Worm (Caenorhabditis elegans) whole organism, L1 larva: ENCODE results near the gene F58F9.1.

Source experiments
- C04F5.9 ChIP-seq: sonication (generic microtip); optimal IDR thresholded peaks from 2 replicates; lab custom pipeline; 2016; ENCODE audit warnings: missing genetic modification characterization, missing compliant biosample characterization
- C16A3.4 ChIP-seq: fragments of 150-350 bp; optimal IDR thresholded peaks from 2 replicates; lab custom pipeline; 2014; ENCODE audit warnings: missing biosample characterization, missing genetic modification characterization
- alr-1 ChIP-seq: fragments of 200-800 bp; sonication (Bioruptor generic); optimal IDR thresholded peaks from 2 replicates; lab custom pipeline; 2018; ENCODE audit warnings: borderline replicate concordance, mild to moderate bottlenecking, missing genetic modification characterization, missing compliant biosample characterization
- aly-2 ChIP-seq: fragments of 150-350 bp; optimal IDR thresholded peaks from 2 replicates; lab custom pipeline; 2014; ENCODE audit warnings: missing biosample characterization, missing genetic modification characterization
- blmp-1 ChIP-seq: fragments of 150-350 bp; optimal IDR thresholded peaks from 2 replicates; lab custom pipeline; 2014; ENCODE audit warnings: missing biosample characterization, missing genetic modification characterization
- ceh-8 ChIP-seq: fragments of 200-800 bp; sonication (Bioruptor generic); optimal IDR thresholded peaks from 2 replicates; lab custom pipeline; 2018; ENCODE audit warnings: mild to moderate bottlenecking, missing genetic modification characterization, moderate library complexity, missing compliant biosample characterization
- ceh-82 ChIP-seq, 3 experiments: fragments of 150-350 bp in 1 of 3; sonication (generic microtip) in 2 of 3; optimal IDR thresholded peaks; 2 replicates each; lab custom pipeline; 2014 to 2017; ENCODE audit warnings: missing biosample characterization in 3 of 3, missing genetic modification characterization in 3 of 3
- dpl-1 ChIP-seq, 3 experiments: fragments of 150-350 bp in 2 of 3; sonication (generic microtip) in 1 of 3; optimal IDR thresholded peaks; 2 replicates each; lab custom pipeline; 2014 to 2017; ENCODE audit warnings: missing biosample characterization in 3 of 3, missing genetic modification characterization in 3 of 3, missing genetic modification reagents in 3 of 3
- efl-1 ChIP-seq, 4 experiments: fragments of 150-350 bp; optimal IDR thresholded peaks in 3 of 4; peaks in 1 of 4; 1 replicate in 1 of 4; 2 replicates in 3 of 4; lab custom pipeline; 2014; ENCODE audit warnings: missing biosample characterization in 2 of 4, missing genetic modification characterization in 2 of 4, missing genetic modification reagents in 2 of 4
- elt-2 ChIP-seq: sonication (generic microtip); optimal IDR thresholded peaks from 2 replicates; lab custom pipeline; 2016; ENCODE audit warnings: missing genetic modification characterization, mild to moderate bottlenecking, inconsistent platforms, missing compliant biosample characterization, missing genetic modification reagents
- fkh-4 ChIP-seq: sonication (generic microtip); optimal IDR thresholded peaks from 2 replicates; lab custom pipeline; 2016; ENCODE audit warnings: missing compliant biosample characterization, missing genetic modification characterization, borderline replicate concordance
- fos-1 ChIP-seq: fragments of 150-350 bp; optimal IDR thresholded peaks from 2 replicates; lab custom pipeline; 2014; ENCODE audit warnings: missing biosample characterization, missing genetic modification characterization
- grh-1 ChIP-seq: fragments of 200-800 bp; sonication (Bioruptor generic); IDR thresholded peaks from 2 replicates; pipeline ENCODE4 v1.3.6; 2022; ENCODE audit warnings: missing genetic modification reagents, missing genetic modification characterization, missing compliant biosample characterization
- hlh-4 ChIP-seq: sonication (generic microtip); optimal IDR thresholded peaks from 2 replicates; lab custom pipeline; 2016; ENCODE audit warnings: mild to moderate bottlenecking, missing genetic modification characterization, missing compliant biosample characterization
- isw-1 ChIP-seq: fragments of 200-800 bp; sonication (Bioruptor generic); IDR thresholded peaks from 2 replicates; pipeline ENCODE4 v1.3.6; 2022; ENCODE audit warnings: missing genetic modification characterization, missing compliant biosample characterization
- lin-13 ChIP-seq: fragments of 150-350 bp; optimal IDR thresholded peaks from 2 replicates; lab custom pipeline; 2014; ENCODE audit warnings: missing biosample characterization, missing genetic modification reagents, missing genetic modification characterization
- mdl-1 ChIP-seq, 2 experiments: fragments of 150-350 bp; optimal IDR thresholded peaks; 2 replicates each; lab custom pipeline; 2014 to 2017; ENCODE audit warnings: missing biosample characterization in 2 of 2, missing genetic modification characterization in 2 of 2, inconsistent platforms in 1 of 2
- mef-2 ChIP-seq: fragments of 150-350 bp; optimal IDR thresholded peaks from 2 replicates; lab custom pipeline; 2014; ENCODE audit warnings: missing biosample characterization, missing genetic modification characterization
- mep-1 ChIP-seq: fragments of 150-350 bp; optimal IDR thresholded peaks from 2 replicates; lab custom pipeline; 2014; ENCODE audit warnings: missing biosample characterization, missing genetic modification characterization
- nhr-11 ChIP-seq: fragments of 150-350 bp; optimal IDR thresholded peaks from 2 replicates; lab custom pipeline; 2014; ENCODE audit warnings: missing biosample characterization, missing genetic modification characterization
- nhr-12 ChIP-seq: sonication (generic microtip); optimal IDR thresholded peaks from 2 replicates; lab custom pipeline; 2017; ENCODE audit warnings: missing biosample characterization, missing genetic modification characterization
- nhr-20 ChIP-seq: sonication (generic microtip); optimal IDR thresholded peaks from 2 replicates; lab custom pipeline; 2016; ENCODE audit warnings: mild to moderate bottlenecking, missing genetic modification characterization, missing compliant biosample characterization
- nhr-237 ChIP-seq: fragments of 150-350 bp; optimal IDR thresholded peaks from 2 replicates; lab custom pipeline; 2014; ENCODE audit warnings: missing biosample characterization, missing genetic modification characterization
- nhr-28 ChIP-seq: fragments of 150-350 bp; optimal IDR thresholded peaks from 2 replicates; lab custom pipeline; 2014; ENCODE audit warnings: missing biosample characterization, missing genetic modification characterization
- nhr-47 ChIP-seq: sonication (generic microtip); optimal IDR thresholded peaks from 2 replicates; lab custom pipeline; 2016; ENCODE audit warnings: mild to moderate bottlenecking, missing genetic modification characterization, moderate library complexity, missing compliant biosample characterization
- nhr-71 ChIP-seq: sonication (generic microtip); optimal IDR thresholded peaks from 2 replicates; lab custom pipeline; 2016; ENCODE audit warnings: mild to moderate bottlenecking, missing genetic modification characterization, moderate library complexity, missing compliant biosample characterization
- nhr-76 ChIP-seq: sonication (generic microtip); optimal IDR thresholded peaks from 2 replicates; lab custom pipeline; 2017; ENCODE audit warnings: missing biosample characterization, missing genetic modification characterization
- nhr-77 ChIP-seq: fragments of 150-350 bp; optimal IDR thresholded peaks from 2 replicates; lab custom pipeline; 2014; ENCODE audit warnings: missing biosample characterization, missing genetic modification characterization
- snu-23 ChIP-seq: sonication (generic microtip); optimal IDR thresholded peaks from 2 replicates; lab custom pipeline; 2016; ENCODE audit warnings: missing genetic modification characterization, missing compliant biosample characterization
- sox-4 ChIP-seq: sonication (generic microtip); optimal IDR thresholded peaks from 2 replicates; lab custom pipeline; 2016; ENCODE audit warnings: missing genetic modification characterization, missing compliant biosample characterization
- sptf-1 ChIP-seq: fragments of 150-350 bp; optimal IDR thresholded peaks from 2 replicates; lab custom pipeline; 2014; ENCODE audit warnings: missing biosample characterization, missing genetic modification characterization
- swsn-7 ChIP-seq: sonication (generic microtip); optimal IDR thresholded peaks from 2 replicates; lab custom pipeline; 2016; ENCODE audit warnings: missing genetic modification characterization, missing compliant biosample characterization
- unc-130 ChIP-seq: fragments of 150-350 bp; optimal IDR thresholded peaks from 2 replicates; lab custom pipeline; 2017; ENCODE audit warnings: missing biosample characterization, missing genetic modification characterization, inconsistent platforms
- unc-30 ChIP-seq: sonication (generic microtip); optimal IDR thresholded peaks from 2 replicates; lab custom pipeline; 2017; ENCODE audit warnings: missing biosample characterization, missing genetic modification characterization
- unc-62 ChIP-seq: fragments of 150-350 bp; optimal IDR thresholded peaks from 2 replicates; lab custom pipeline; 2014; ENCODE audit warnings: missing biosample characterization, missing genetic modification reagents, missing genetic modification characterization
- unc-86 ChIP-seq: sonication (generic microtip); optimal IDR thresholded peaks from 2 replicates; lab custom pipeline; 2016; ENCODE audit warnings: missing genetic modification characterization, missing compliant biosample characterization
- unc-98 ChIP-seq: fragments of 200-800 bp; sonication (Bioruptor generic); IDR thresholded peaks from 2 replicates; pipeline ENCODE4 v1.3.6; 2022; ENCODE audit warnings: missing genetic modification characterization, missing compliant biosample characterization
- ztf-11 ChIP-seq, 2 experiments: sonication (generic microtip); optimal IDR thresholded peaks; 2 replicates each; lab custom pipeline; 2016 to 2017; ENCODE audit warnings: missing genetic modification characterization in 2 of 2, missing biosample characterization in 1 of 2, missing compliant biosample characterization in 1 of 2

F58F9.1 gene

DNA sequence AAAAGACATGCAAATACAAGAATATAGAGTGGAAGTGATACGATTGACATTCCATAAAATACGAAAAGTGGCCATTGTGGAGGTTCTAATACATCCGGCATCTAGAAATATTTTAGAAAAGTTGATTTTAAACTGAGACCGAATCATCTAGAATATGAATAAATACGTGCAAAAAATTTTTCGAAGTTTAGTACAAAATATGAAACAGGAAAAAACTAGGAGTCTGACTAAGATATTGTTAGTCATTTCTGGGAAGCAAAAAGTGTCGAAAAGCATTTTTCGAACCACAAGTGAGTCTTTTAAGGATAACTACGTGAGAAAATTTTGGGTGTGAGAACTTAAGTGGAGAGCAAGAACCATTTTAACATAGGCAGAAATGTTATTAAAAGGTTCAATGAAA, 32.5 kb downstream of the F58F9.1 start, which contains the start of gene srv-32:
Gene srv-32, minus strand, starts transcription at position 101 of the 400 bp plus-strand sequence.
- TF ChIP-seq elt-2 (no peak), nhr-12 (no peak), nhr-77 (no peak)
- TF ChIP-seq, all 84 proteins: peak for 0

DNA sequence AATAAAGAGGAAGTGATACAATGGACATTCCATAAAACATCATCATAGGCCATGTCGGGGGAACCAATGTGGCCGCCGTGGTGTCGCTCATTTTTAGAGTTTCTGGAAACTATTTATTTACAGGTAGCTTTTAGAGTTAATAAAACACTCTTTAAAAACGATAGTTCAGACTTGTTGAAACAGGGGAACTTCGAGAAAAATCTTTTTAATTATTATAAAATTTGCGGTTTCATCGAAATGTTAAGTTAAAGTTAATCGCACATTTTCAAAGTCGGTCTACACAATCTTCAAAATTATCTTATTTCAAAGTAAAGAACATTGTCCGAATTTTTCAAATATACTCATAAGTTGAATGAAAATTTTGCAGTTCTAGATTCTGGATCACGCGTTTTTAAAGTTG, 34.6 kb downstream of the F58F9.1 start, which contains the start of gene ops-1:
Gene ops-1, minus strand, starts transcription at position 101 of the 400 bp plus-strand sequence.
- TF ChIP-seq blmp-1 (tag; lab: Kevin White, UChicago), result no peak
- TF ChIP-seq unc-130 (tag; lab: Kevin White, UChicago), result no peak
- TF ChIP-seq mep-1, result no peak
- no peak for TF ChIP-seq isw-1 (GFP tag; lab: Robert Waterston, UW)
- TF ChIP-seq nhr-28 (tag; lab: Kevin White, UChicago), result no peak
- TF ChIP-seq snu-23, result no peak

DNA sequence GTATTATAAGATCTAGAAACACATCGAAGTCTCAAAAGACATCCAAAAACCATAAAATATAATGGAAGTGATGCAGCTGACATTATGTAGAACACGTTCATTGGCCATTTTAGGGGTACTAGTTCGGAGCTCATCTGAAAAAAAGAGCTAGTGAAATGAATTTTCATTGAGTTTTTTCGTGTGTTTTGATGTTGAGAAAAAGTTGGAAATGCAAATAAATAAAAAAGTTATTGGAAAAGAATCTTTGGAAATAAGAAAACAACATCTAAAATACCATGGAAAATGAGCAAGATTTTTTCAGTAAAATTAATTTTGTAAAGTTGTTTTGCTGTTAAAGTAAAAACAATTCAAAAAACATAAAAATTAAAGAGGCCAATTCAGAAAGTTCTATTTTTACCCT, 41.1 kb downstream of the F58F9.1 start, which contains the start of gene srv-24:
Gene srv-24, minus strand, starts transcription at position 101 of the 400 bp plus-strand sequence.
- TF ChIP-seq nhr-11 (tag; lab: Kevin White, UChicago) (no peak), unc-30 (tag; lab: Kevin White, UChicago) (no peak), unc-98 (GFP tag; lab: Robert Waterston, UW) (no peak), elt-2 (no peak), sptf-1 (tag; lab: Kevin White, UChicago) (no peak), unc-130 (tag; lab: Kevin White, UChicago) (no peak), lin-13 (GFP tag; lab: Kevin White, UChicago) (no peak), mdl-1 (tag; optimal IDR thresholded peaks at IDR 0.05; lab: Kevin White, UChicago) (no peak), C04F5.9 (tag; lab: Kevin White, UChicago) (no peak), blmp-1 (tag; lab: Kevin White, UChicago) (no peak), sox-4 (tag; lab: Kevin White, UChicago) (no peak), nhr-20 (tag; lab: Kevin White, UChicago) (no peak), fkh-4 (tag; lab: Kevin White, UChicago) (no peak), ceh-8 (GFP tag; lab: Kevin White, UChicago) (no peak), nhr-76 (no peak), mef-2 (tag; lab: Kevin White, UChicago) (no peak), aly-2 (tag; lab: Kevin White, UChicago) (no peak)

DNA sequence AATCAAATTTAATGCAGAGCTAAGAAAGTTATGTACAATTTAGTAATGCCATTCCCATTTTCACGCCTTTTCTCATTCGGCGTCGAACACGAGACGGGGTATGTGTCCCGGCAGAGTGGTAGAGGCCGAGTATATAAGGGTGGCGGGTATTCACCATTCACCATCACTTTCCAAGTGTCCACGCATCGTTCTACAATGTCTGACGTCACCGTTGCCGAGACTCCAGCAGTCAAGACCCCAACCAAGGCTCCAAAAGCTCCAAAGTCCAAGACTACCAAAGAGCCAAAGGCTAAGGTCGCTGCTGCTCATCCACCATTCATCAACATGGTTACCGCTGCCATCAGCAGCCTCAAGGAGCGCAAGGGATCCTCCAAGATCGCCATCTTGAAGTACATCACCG, 44.4 kb downstream of the F58F9.1 start, which contains the start of gene hil-2:
Gene hil-2, plus strand, starts transcription at position 160 of the 400 bp plus-strand sequence.
- TF ChIP-seq dpl-1 (GFP tag; optimal IDR thresholded peaks at IDR 0.05; lab: Kevin White, UChicago), result peak in 1 of 3 experiments; percentile 13
- TF ChIP-seq C16A3.4 (tag; lab: Kevin White, UChicago), result peak; percentile 4
- peak; percentile 40 for TF ChIP-seq swsn-7 (tag; lab: Kevin White, UChicago)
- TF ChIP-seq aly-2 (tag; lab: Kevin White, UChicago), result no peak
- TF ChIP-seq unc-86 (tag; lab: Kevin White, UChicago), result peak; percentile 23
- peak in 1 of 3 experiments; percentile 44 for TF ChIP-seq ceh-82 (tag; optimal IDR thresholded peaks at IDR 0.05; lab: Kevin White, UChicago)
- no peak for TF ChIP-seq hlh-4 (tag; lab: Kevin White, UChicago)
- TF ChIP-seq nhr-12, result no peak
- peak in 1 of 2 experiments; percentile 23 for TF ChIP-seq efl-1 (optimal IDR thresholded peaks at IDR 0.05; lab: Kevin White, UChicago)
- TF ChIP-seq efl-1 (GFP tag; optimal IDR thresholded peaks at IDR 0.05 in 1 of 2; lab: Kevin White, UChicago), result no peak
- TF ChIP-seq nhr-71 (tag; lab: Kevin White, UChicago), result peak; percentile 17
- TF ChIP-seq blmp-1 (tag; lab: Kevin White, UChicago), result no peak
- no peak for TF ChIP-seq unc-62 (GFP tag; lab: Kevin White, UChicago)
- TF ChIP-seq nhr-237 (tag; lab: Kevin White, UChicago), result no peak
- TF ChIP-seq alr-1 (tag; lab: Kevin White, UChicago), result no peak
- TF ChIP-seq fos-1, result no peak
- TF ChIP-seq ztf-11 (tag; optimal IDR thresholded peaks at IDR 0.05; lab: Kevin White, UChicago), result peak in 1 of 2 experiments; percentile 4
- TF ChIP-seq grh-1 (GFP tag; lab: Robert Waterston, UW), result 0 out of 2 replicates have a peak, but pooled peaks have one; percentile 31
- peak; percentile 23 for TF ChIP-seq nhr-47
